Worm (Caenorhabditis elegans) whole organism, early embryonic: ENCODE data around the gene F07A11.4.

Source experiments
- B0310.2 ChIP-seq: sonication (generic microtip); optimal IDR thresholded peaks from 2 replicates; lab custom pipeline; 2016; ENCODE audit warnings: mild to moderate bottlenecking, missing genetic modification characterization, missing compliant biosample characterization
- F13C5.2 ChIP-seq: sonication (generic microtip); optimal IDR thresholded peaks from 2 replicates; lab custom pipeline; 2017; ENCODE audit warnings: mild to moderate bottlenecking, missing genetic modification characterization, inconsistent platforms, missing compliant biosample characterization
- aly-1 ChIP-seq: sonication (generic microtip); optimal IDR thresholded peaks from 2 replicates; lab custom pipeline; 2016; ENCODE audit warnings: missing genetic modification characterization, missing compliant biosample characterization
- ama-1 ChIP-seq: fragments of 150-350 bp; optimal IDR thresholded peaks from 2 replicates; lab custom pipeline; 2014
- ceh-13 ChIP-seq: fragments of 200-800 bp; sonication (Bioruptor generic); optimal IDR thresholded peaks from 2 replicates; lab custom pipeline; 2018; ENCODE audit warnings: mild to moderate bottlenecking, missing genetic modification characterization, missing compliant biosample characterization
- ceh-36 ChIP-seq: sonication (generic microtip); optimal IDR thresholded peaks from 2 replicates; lab custom pipeline; 2016; ENCODE audit warnings: missing genetic modification characterization, inconsistent platforms, missing compliant biosample characterization
- flt-1 ChIP-seq: fragments of 200-800 bp; sonication (Bioruptor generic); IDR thresholded peaks from 2 replicates; pipeline ENCODE4 v1.3.6; 2022; ENCODE audit warnings: missing genetic modification characterization, missing compliant biosample characterization
- hmbx-1 ChIP-seq: sonication (generic microtip); optimal IDR thresholded peaks from 2 replicates; lab custom pipeline; 2016; ENCODE audit warnings: mild to moderate bottlenecking, missing genetic modification characterization, missing compliant biosample characterization
- pes-1 ChIP-seq: fragments of 200-800 bp; sonication (Bioruptor generic); IDR thresholded peaks from 2 replicates; pipeline ENCODE4 v1.3.6; 2022; ENCODE audit warnings: missing genetic modification reagents, missing genetic modification characterization, missing compliant biosample characterization
- sea-1 ChIP-seq: fragments of 200-800 bp; sonication (Bioruptor generic); conservative IDR thresholded peaks from 2 replicates; pipeline ENCODE4 v1.3.6; 2022; ENCODE audit warnings: missing genetic modification characterization, missing compliant biosample characterization
- tbx-11 ChIP-seq: fragments of 200-800 bp; sonication (Bioruptor generic); IDR thresholded peaks from 2 replicates; pipeline ENCODE4 v1.3.6; 2022; ENCODE audit warnings: missing genetic modification characterization, missing compliant biosample characterization
- tbx-37 ChIP-seq: fragments of 200-800 bp; sonication (Bioruptor generic); conservative IDR thresholded peaks from 2 replicates; pipeline ENCODE4 v1.3.6; 2022; ENCODE audit warnings: missing genetic modification reagents, missing genetic modification characterization, missing compliant biosample characterization
- tra-4 ChIP-seq: sonication (generic microtip); optimal IDR thresholded peaks from 2 replicates; lab custom pipeline; 2017; ENCODE audit warnings: missing genetic modification characterization, missing compliant biosample characterization

- TF ChIP-seq flt-1 (GFP tag; lab: Robert Waterston, UW) (no peak), hmbx-1 (tag; lab: Kevin White, UChicago) (no peak), ama-1 (no peak), tbx-37 (no peak), aly-1 (tag; lab: Kevin White, UChicago) (no peak), tbx-11 (GFP tag; lab: Robert Waterston, UW) (no peak), tra-4 (no peak), F13C5.2 (tag; lab: Kevin White, UChicago) (no peak), ceh-13 (GFP tag; lab: Kevin White, UChicago) (no peak), pes-1 (GFP tag; lab: Robert Waterston, UW) (no peak), ceh-36 (tag; lab: Kevin White, UChicago) (no peak), B0310.2 (tag; lab: Kevin White, UChicago) (no peak), sea-1 (no peak)
These were observed 43.7 kb downstream of the F07A11.4 start for ce11 chrII:11644535-11644934.
